Worm (Caenorhabditis elegans) whole organism, L1 larva: ENCODE results near the gene sdz-5.

ENCODE experiments used
- ceh-8 ChIP-seq: fragments of 200-800 bp; sonication (Bioruptor generic); optimal IDR thresholded peaks from 2 replicates; lab custom pipeline; 2018; ENCODE audit warnings: mild to moderate bottlenecking, missing genetic modification characterization, moderate library complexity, missing compliant biosample characterization
- dsc-1 ChIP-seq: sonication (generic microtip); optimal IDR thresholded peaks from 2 replicates; lab custom pipeline; 2016; ENCODE audit warnings: mild to moderate bottlenecking, missing genetic modification characterization, missing compliant biosample characterization
- lin-14 ChIP-seq: fragments of 200-800 bp; sonication (Bioruptor generic); optimal IDR thresholded peaks from 2 replicates; lab custom pipeline; 2018; ENCODE audit warnings: mild to moderate bottlenecking, missing genetic modification characterization, moderate library complexity, missing compliant biosample characterization
- lin-39 ChIP-seq: fragments of 150-350 bp; optimal IDR thresholded peaks from 2 replicates; lab custom pipeline; 2014; ENCODE audit warnings: missing biosample characterization, missing genetic modification reagents, missing genetic modification characterization
- lsy-2 ChIP-seq, 2 experiments: fragments of 150-350 bp; optimal IDR thresholded peaks; 2 replicates each; lab custom pipeline; 2014; ENCODE audit warnings: missing biosample characterization in 2 of 2, missing genetic modification characterization in 2 of 2
- nhr-237 ChIP-seq: fragments of 150-350 bp; optimal IDR thresholded peaks from 2 replicates; lab custom pipeline; 2014; ENCODE audit warnings: missing biosample characterization, missing genetic modification characterization
- nhr-71 ChIP-seq: sonication (generic microtip); optimal IDR thresholded peaks from 2 replicates; lab custom pipeline; 2016; ENCODE audit warnings: mild to moderate bottlenecking, missing genetic modification characterization, moderate library complexity, missing compliant biosample characterization
- rnt-1 ChIP-seq: sonication (generic microtip); optimal IDR thresholded peaks from 2 replicates; lab custom pipeline; 2016; ENCODE audit warnings: mild to moderate bottlenecking, missing genetic modification characterization, moderate library complexity, missing compliant biosample characterization
- snpc-4 ChIP-seq: fragments of 150-350 bp; optimal IDR thresholded peaks from 2 replicates; lab custom pipeline; 2014; ENCODE audit warnings: missing biosample characterization, missing genetic modification characterization
- sup-37 ChIP-seq: fragments of 200-800 bp; sonication (Bioruptor generic); optimal IDR thresholded peaks from 2 replicates; lab custom pipeline; 2018; ENCODE audit warnings: mild to moderate bottlenecking, missing genetic modification characterization, missing compliant biosample characterization
- unc-130 ChIP-seq: fragments of 150-350 bp; optimal IDR thresholded peaks from 2 replicates; lab custom pipeline; 2017; ENCODE audit warnings: missing biosample characterization, missing genetic modification characterization, inconsistent platforms
- unc-62 ChIP-seq: fragments of 150-350 bp; optimal IDR thresholded peaks from 2 replicates; lab custom pipeline; 2014; ENCODE audit warnings: missing biosample characterization, missing genetic modification reagents, missing genetic modification characterization
- zag-1 ChIP-seq: fragments of 150-350 bp; optimal IDR thresholded peaks from 2 replicates; lab custom pipeline; 2014; ENCODE audit warnings: missing biosample characterization, missing genetic modification characterization
- ztf-11 ChIP-seq, 2 experiments: sonication (generic microtip); optimal IDR thresholded peaks; 2 replicates each; lab custom pipeline; 2016 to 2017; ENCODE audit warnings: missing genetic modification characterization in 2 of 2, missing biosample characterization in 1 of 2, missing compliant biosample characterization in 1 of 2

- no peak for TF ChIP-seq ztf-11 (tag; optimal IDR thresholded peaks at IDR 0.05; lab: Kevin White, UChicago)
- no peak for TF ChIP-seq snpc-4 (tag; lab: Kevin White, UChicago)
- no peak for TF ChIP-seq nhr-71 (tag; lab: Kevin White, UChicago)
- TF ChIP-seq unc-62 (GFP tag; lab: Kevin White, UChicago), result no peak
- no peak for TF ChIP-seq ceh-8 (GFP tag; lab: Kevin White, UChicago)
- no peak for TF ChIP-seq lin-14
- no peak for TF ChIP-seq lsy-2 (tag; optimal IDR thresholded peaks at IDR 0.05; lab: Kevin White, UChicago)
- no peak for TF ChIP-seq nhr-237 (tag; lab: Kevin White, UChicago)
- TF ChIP-seq lin-39 (tag; lab: Kevin White, UChicago), result no peak
- TF ChIP-seq zag-1 (tag; lab: Kevin White, UChicago), result no peak
- no peak for TF ChIP-seq sup-37
- TF ChIP-seq rnt-1 (tag; lab: Kevin White, UChicago), result no peak
- no peak for TF ChIP-seq dsc-1 (tag; lab: Kevin White, UChicago)
- TF ChIP-seq unc-130 (tag; lab: Kevin White, UChicago), result no peak
These were observed 44.9 kb upstream of the sdz-5 start for ce11 chrII:2963619-2964018.
